Worm (Caenorhabditis elegans) whole organism, young adult: ENCODE data around the gene C38C3.3.
A peak's percentile ranks its signal among the peaks of the same experiment; 100 is the strongest.

ENCODE experiments used
- D2030.7 ChIP-seq: fragments of 200-800 bp; sonication (Bioruptor generic); IDR thresholded peaks from 2 replicates; pipeline ENCODE4 v1.3.6; 2022; ENCODE audit warnings: missing genetic modification reagents, missing genetic modification characterization, missing compliant biosample characterization
- F23B12.7 ChIP-seq: sonication (generic microtip); optimal IDR thresholded peaks from 2 replicates; lab custom pipeline; 2017; ENCODE audit warnings: missing genetic modification characterization, mild to moderate bottlenecking, missing compliant biosample characterization, antibody characterized with exemption, moderate library complexity; ENCODE audit not compliant: insufficient read depth
- F33H1.4 ChIP-seq: fragments of 200-800 bp; sonication (Bioruptor generic); IDR thresholded peaks from 2 replicates; pipeline ENCODE4 v1.3.6; 2022; ENCODE audit warnings: missing genetic modification reagents, missing genetic modification characterization, missing compliant biosample characterization
- F49E8.2 ChIP-seq: sonication (generic microtip); optimal IDR thresholded peaks from 3 replicates; lab custom pipeline; 2017; ENCODE audit warnings: missing genetic modification characterization, mild to moderate bottlenecking, missing compliant biosample characterization, antibody characterized with exemption, moderate library complexity; ENCODE audit not compliant: insufficient read depth
- F55B11.4 ChIP-seq: sonication (generic microtip); optimal IDR thresholded peaks from 2 replicates; lab custom pipeline; 2016; ENCODE audit warnings: missing compliant biosample characterization, missing genetic modification characterization, borderline replicate concordance; ENCODE audit not compliant: insufficient read depth
- K12H6.12 ChIP-seq: fragments of 200-800 bp; sonication (Bioruptor generic); optimal IDR thresholded peaks from 2 replicates; lab custom pipeline; 2018; ENCODE audit warnings: mild to moderate bottlenecking, missing genetic modification characterization, missing compliant biosample characterization
- atf-7 ChIP-seq: sonication (generic microtip); optimal IDR thresholded peaks from 2 replicates; lab custom pipeline; 2017; ENCODE audit warnings: mild to moderate bottlenecking, missing genetic modification characterization, missing compliant biosample characterization
- attf-5 ChIP-seq: fragments of 200-800 bp; sonication (Bioruptor generic); optimal IDR thresholded peaks from 2 replicates; lab custom pipeline; 2018; ENCODE audit warnings: mild to moderate bottlenecking, missing genetic modification characterization, missing compliant biosample characterization
- attf-6 ChIP-seq: fragments of 200-800 bp; sonication (Bioruptor generic); IDR thresholded peaks from 2 replicates; pipeline ENCODE4 v1.3.6; 2022; ENCODE audit warnings: missing genetic modification reagents, missing genetic modification characterization, missing compliant biosample characterization
- cebp-1 ChIP-seq, 2 experiments: fragments of 200-800 bp in 1 of 2; sonication (Bioruptor generic) in 1 of 2; sonication (generic microtip) in 1 of 2; IDR thresholded peaks in 1 of 2; optimal IDR thresholded peaks in 1 of 2; 2 replicates each; pipeline versions ENCODE4 v1.3.6 to Lab custom; 2017 to 2022; ENCODE audit warnings: missing compliant biosample characterization in 2 of 2, missing genetic modification characterization in 2 of 2, mild to moderate bottlenecking in 1 of 2, missing genetic modification reagents in 1 of 2, moderate library complexity in 1 of 2
- ceh-91 ChIP-seq: fragments of 200-800 bp; sonication (Bioruptor generic); IDR thresholded peaks from 2 replicates; pipeline ENCODE4 v1.3.6; 2022; ENCODE audit warnings: missing genetic modification reagents, missing genetic modification characterization, missing compliant biosample characterization
- dox-1 ChIP-seq: fragments of 200-800 bp; sonication (Bioruptor generic); IDR thresholded peaks from 2 replicates; pipeline ENCODE4 v1.3.6; 2022; ENCODE audit warnings: missing genetic modification reagents, missing genetic modification characterization, missing compliant biosample characterization
- dpl-1 ChIP-seq: fragments of 150-350 bp; optimal IDR thresholded peaks from 2 replicates; lab custom pipeline; 2014; ENCODE audit warnings: missing biosample characterization, missing genetic modification reagents, missing genetic modification characterization
- efl-1 ChIP-seq: fragments of 150-350 bp; optimal IDR thresholded peaks from 2 replicates; lab custom pipeline; 2014; ENCODE audit warnings: missing biosample characterization, missing genetic modification reagents, missing genetic modification characterization
- egl-44 ChIP-seq: fragments of 200-800 bp; sonication (Bioruptor generic); IDR thresholded peaks from 2 replicates; pipeline ENCODE4 v1.3.6; 2022; ENCODE audit warnings: missing genetic modification reagents, missing genetic modification characterization, missing compliant biosample characterization
- egrh-3 ChIP-seq: fragments of 200-800 bp; sonication (Bioruptor generic); IDR thresholded peaks from 2 replicates; pipeline ENCODE4 v1.3.6; 2022; ENCODE audit warnings: missing genetic modification reagents, missing genetic modification characterization, missing compliant biosample characterization
- gei-17 ChIP-seq: fragments of 200-800 bp; sonication (Bioruptor generic); optimal IDR thresholded peaks from 2 replicates; lab custom pipeline; 2018; ENCODE audit warnings: mild to moderate bottlenecking, missing genetic modification characterization, missing compliant biosample characterization
- hlh-26 ChIP-seq: fragments of 200-800 bp; sonication (Bioruptor generic); conservative IDR thresholded peaks from 2 replicates; pipeline ENCODE4 v1.3.6; 2022; ENCODE audit warnings: missing genetic modification reagents, missing genetic modification characterization, missing compliant biosample characterization
- hmg-1.2 ChIP-seq: fragments of 200-800 bp; sonication (Bioruptor generic); IDR thresholded peaks from 2 replicates; pipeline ENCODE4 v1.3.6; 2022; ENCODE audit warnings: missing genetic modification reagents, missing genetic modification characterization, missing compliant biosample characterization
- let-607 ChIP-seq, 2 experiments: fragments of 200-800 bp in 1 of 2; sonication (Bioruptor generic) in 1 of 2; sonication (generic microtip) in 1 of 2; optimal IDR thresholded peaks; 2 replicates each; lab custom pipeline; 2016 to 2018; ENCODE audit warnings: mild to moderate bottlenecking in 2 of 2, missing compliant biosample characterization in 2 of 2, missing genetic modification characterization in 2 of 2, moderate library complexity in 2 of 2, missing genotype in 1 of 2
- lin-26 ChIP-seq: fragments of 200-800 bp; sonication (Bioruptor generic); IDR thresholded peaks from 2 replicates; pipeline ENCODE4 v1.3.6; 2022; ENCODE audit warnings: missing genetic modification reagents, missing genetic modification characterization, missing compliant biosample characterization
- lin-35 ChIP-seq, 3 experiments: fragments of 150-350 bp in 2 of 3; sonication (generic microtip) in 1 of 3; optimal IDR thresholded peaks; 2 replicates each; lab custom pipeline; 2014 to 2018; ENCODE audit warnings: missing biosample characterization in 3 of 3, missing genetic modification characterization in 3 of 3, missing genetic modification reagents in 3 of 3
- lin-40 ChIP-seq: sonication (generic microtip); optimal IDR thresholded peaks from 2 replicates; lab custom pipeline; 2016; ENCODE audit warnings: missing genetic modification characterization, mild to moderate bottlenecking, missing compliant biosample characterization, missing genotype, missing genetic modification reagents
- lsl-1 ChIP-seq: fragments of 200-800 bp; sonication (Bioruptor generic); optimal IDR thresholded peaks from 2 replicates; lab custom pipeline; 2018; ENCODE audit warnings: mild to moderate bottlenecking, missing genetic modification characterization, moderate library complexity, missing compliant biosample characterization
- madf-3 ChIP-seq: fragments of 200-800 bp; sonication (Bioruptor generic); IDR thresholded peaks from 2 replicates; pipeline ENCODE4 v1.3.6; 2022; ENCODE audit warnings: missing genetic modification reagents, missing genetic modification characterization, missing compliant biosample characterization
- madf-6 ChIP-seq: fragments of 200-800 bp; sonication (Bioruptor generic); IDR thresholded peaks from 2 replicates; pipeline ENCODE4 v1.3.6; 2022; ENCODE audit warnings: missing genetic modification reagents, missing genetic modification characterization, missing compliant biosample characterization
- mcd-1 ChIP-seq: fragments of 200-800 bp; sonication (Bioruptor generic); IDR thresholded peaks from 2 replicates; pipeline ENCODE4 v1.3.6; 2022; ENCODE audit warnings: missing genetic modification reagents, missing genetic modification characterization, missing compliant biosample characterization
- nfya-1 ChIP-seq: sonication (generic microtip); optimal IDR thresholded peaks from 2 replicates; lab custom pipeline; 2017; ENCODE audit warnings: antibody characterized with exemption, missing compliant biosample characterization, missing genetic modification characterization, borderline replicate concordance; ENCODE audit not compliant: insufficient read depth
- nfya-2 ChIP-seq: fragments of 200-800 bp; sonication (Bioruptor generic); IDR thresholded peaks from 2 replicates; pipeline ENCODE4 v1.3.6; 2022; ENCODE audit warnings: missing genetic modification reagents, missing genetic modification characterization, missing compliant biosample characterization
- nhr-179 ChIP-seq: sonication (generic microtip); optimal IDR thresholded peaks from 2 replicates; lab custom pipeline; 2016; ENCODE audit warnings: mild to moderate bottlenecking, missing genetic modification characterization, missing compliant biosample characterization
- nhr-27 ChIP-seq: fragments of 200-800 bp; sonication (Bioruptor generic); optimal IDR thresholded peaks from 2 replicates; lab custom pipeline; 2018; ENCODE audit warnings: mild to moderate bottlenecking, missing genetic modification characterization, moderate library complexity, missing compliant biosample characterization
- nhr-80 ChIP-seq: sonication (generic microtip); optimal IDR thresholded peaks from 2 replicates; lab custom pipeline; 2016; ENCODE audit warnings: missing genetic modification characterization, missing compliant biosample characterization
- pbrm-1 ChIP-seq: fragments of 200-800 bp; sonication (Bioruptor generic); IDR thresholded peaks from 2 replicates; pipeline ENCODE4 v1.3.6; 2022; ENCODE audit warnings: missing genetic modification reagents, missing genetic modification characterization, missing compliant biosample characterization
- snpc-1.3 ChIP-seq: sonication (generic microtip); optimal IDR thresholded peaks from 2 replicates; lab custom pipeline; 2017; ENCODE audit warnings: missing genetic modification characterization, mild to moderate bottlenecking, missing compliant biosample characterization, antibody characterized with exemption, moderate library complexity, missing genotype, missing genetic modification reagents; ENCODE audit not compliant: insufficient read depth
- snpc-4 ChIP-seq, 5 experiments: fragments of 150-350 bp in 1 of 5; sonication (generic microtip) in 4 of 5; optimal IDR thresholded peaks; 2 replicates each; lab custom pipeline; 2014 to 2018; ENCODE audit warnings: missing genetic modification characterization in 5 of 5, missing biosample characterization in 3 of 5, antibody characterized with exemption in 2 of 5, mild to moderate bottlenecking in 2 of 5, missing compliant biosample characterization in 2 of 5, missing genotype in 2 of 5, moderate library complexity in 2 of 5, missing genetic modification reagents in 1 of 5
- tbp1 ChIP-seq: fragments of 200-800 bp; sonication (Bioruptor generic); optimal IDR thresholded peaks from 2 replicates; lab custom pipeline; 2018; ENCODE audit warnings: mild to moderate bottlenecking, missing genetic modification characterization, missing compliant biosample characterization
- unc-62 ChIP-seq: fragments of 150-350 bp; optimal IDR thresholded peaks from 2 replicates; lab custom pipeline; 2014; ENCODE audit warnings: missing biosample characterization, missing genetic modification reagents, missing genetic modification characterization
- xnd-1 ChIP-seq: sonication (generic microtip); optimal IDR thresholded peaks from 2 replicates; lab custom pipeline; 2016; ENCODE audit warnings: missing genotype, missing genetic modification reagents, missing genetic modification characterization, missing compliant biosample characterization
- zfh-2 ChIP-seq: fragments of 200-800 bp; sonication (Bioruptor generic); conservative IDR thresholded peaks from 2 replicates; pipeline ENCODE4 v1.3.6; 2022; ENCODE audit warnings: missing genetic modification reagents, missing genetic modification characterization, missing compliant biosample characterization
- ztf-26 ChIP-seq: sonication (generic microtip); optimal IDR thresholded peaks from 2 replicates; lab custom pipeline; 2017; ENCODE audit warnings: missing genetic modification characterization, missing compliant biosample characterization
- ztf-28 ChIP-seq: fragments of 200-800 bp; sonication (Bioruptor generic); IDR thresholded peaks from 2 replicates; pipeline ENCODE4 v1.3.6; 2022; ENCODE audit warnings: missing genetic modification reagents, missing genetic modification characterization, missing compliant biosample characterization
- ztf-6 ChIP-seq: fragments of 200-800 bp; sonication (Bioruptor generic); IDR thresholded peaks from 2 replicates; pipeline ENCODE4 v1.3.6; 2022; ENCODE audit warnings: missing genetic modification reagents, missing genetic modification characterization, missing compliant biosample characterization

Gene C38C3.3

DNA sequence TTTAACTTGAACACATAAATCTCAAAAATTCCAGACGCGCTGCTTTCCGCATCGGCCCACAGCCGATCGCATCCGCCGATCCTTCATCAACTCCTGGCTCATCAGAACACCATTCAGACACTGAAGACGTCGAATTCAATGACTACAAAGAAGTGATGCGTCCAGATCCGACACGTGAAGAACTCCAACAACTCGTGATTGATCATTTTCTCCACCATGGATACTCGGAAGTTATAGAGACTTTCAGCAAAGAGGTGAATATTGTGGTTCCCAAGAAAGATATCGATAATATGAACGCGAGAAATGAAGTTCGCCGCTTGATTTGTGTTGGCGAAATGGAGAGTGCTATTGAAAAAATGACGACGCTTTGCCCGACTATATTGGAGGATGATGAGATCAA, 26.5 kb upstream of the C38C3.3 start:
- TF ChIP-seq F49E8.2 (tag; lab: Kevin White, UChicago) = no peak
- TF ChIP-seq K12H6.12 (tag; lab: Kevin White, UChicago) = no peak
- no peak for TF ChIP-seq unc-62 (GFP tag; lab: Kevin White, UChicago)
- TF ChIP-seq nfya-1 (tag; lab: Kevin White, UChicago) = no peak
- no peak for TF ChIP-seq madf-3 (GFP tag; lab: Robert Waterston, UW)

ce11 chrV:1471078-1471969, 24.1 kb upstream of the C38C3.3 start:
- TF ChIP-seq efl-1 (peak; percentile 73), mcd-1 (GFP tag; lab: Robert Waterston, UW) (peak; percentile 93), ztf-6 (GFP tag; lab: Robert Waterston, UW) (no peak), lin-26 (GFP tag; lab: Robert Waterston, UW) (0 out of 2 replicates have a peak, but pooled peaks have one; percentile 28), lsl-1 (GFP tag; lab: Kevin White, UChicago) (peak; percentile 67), lin-40 (tag; lab: Kevin White, UChicago) (peak; percentile 67), dpl-1 (GFP tag; lab: Kevin White, UChicago) (peak; percentile 64), dox-1 (GFP tag; lab: Robert Waterston, UW) (peak; percentile 50), let-607 (tag; optimal IDR thresholded peaks at IDR 0.05; lab: Kevin White, UChicago) (peak in 1 of 2 experiments; percentile 19), zfh-2 (GFP tag; lab: Robert Waterston, UW) (peak; percentile 38; the same call in 1 of the 2 replicates), madf-3 (GFP tag; lab: Robert Waterston, UW) (no peak), pbrm-1 (GFP tag; lab: Robert Waterston, UW) (peak; percentile 37; the same call in 1 of the 2 replicates), hmg-1.2 (GFP tag; lab: Robert Waterston, UW) (0 out of 2 replicates have a peak, but pooled peaks have one; percentile 11), cebp-1 (GFP tag; IDR thresholded peaks at IDR 0.05; lab: Robert Waterston, UW) (peak; percentile 27; the same call in 1 of the 2 replicates), cebp-1 (tag; optimal IDR thresholded peaks at IDR 0.05; lab: Kevin White, UChicago) (peak; percentile 92), nhr-27 (no peak), F55B11.4 (tag; lab: Kevin White, UChicago) (no peak), nfya-2 (no peak), atf-7 (tag; lab: Kevin White, UChicago) (no peak), ceh-91 (GFP tag; lab: Robert Waterston, UW) (peak; percentile 76), attf-5 (GFP tag; lab: Kevin White, UChicago) (peak; percentile 70), madf-6 (GFP tag; lab: Robert Waterston, UW) (peak; percentile 75), nhr-80 (tag; lab: Kevin White, UChicago) (peak; percentile 13), tbp1 (peak; percentile 49), egrh-3 (GFP tag; lab: Robert Waterston, UW) (no peak), ztf-28 (GFP tag; lab: Robert Waterston, UW) (no peak), xnd-1 (tag; lab: Kevin White, UChicago) (peak; percentile 30), F33H1.4 (GFP tag; lab: Robert Waterston, UW) (peak; percentile 95), F23B12.7 (tag; lab: Kevin White, UChicago) (peak; percentile 29), snpc-1.3 (tag; lab: Kevin White, UChicago) (peak; percentile 38), attf-6 (GFP tag; lab: Robert Waterston, UW) (no peak), hlh-26 (no peak), snpc-4 (GFP tag; optimal IDR thresholded peaks at IDR 0.05; lab: Kevin White, UChicago) (peak; percentile 38), snpc-4 (tag; optimal IDR thresholded peaks at IDR 0.05; lab: Kevin White, UChicago) (peak in 2 of 4 experiments; percentile 31 to 52), lin-35 (GFP tag; optimal IDR thresholded peaks at IDR 0.05; lab: Kevin White, UChicago) (peak in 2 of 3 experiments; percentile 22 to 53), D2030.7 (GFP tag; lab: Robert Waterston, UW) (peak; percentile 77), nhr-179 (no peak), egl-44 (no peak), gei-17 (GFP tag; lab: Kevin White, UChicago) (no peak), ztf-26 (tag; lab: Kevin White, UChicago) (no peak)
